Worm (Caenorhabditis elegans): Measurements from ENCODE around the gene Y40B10A.5.

ce11 chrV:2011777-2012176 is 34.1 kb downstream of the Y40B10A.5 start, which contains the start of gene F59A7.7:
- TF ChIP-seq W03F9.2 (tag; optimal IDR thresholded peaks at IDR 0.05) (no peak), him-1 (tag; optimal IDR thresholded peaks at IDR 0.05) (no peak)

Measured in whole organism, L4/young adult.